Worm (Caenorhabditis elegans) whole organism, young adult: ENCODE measurements around the gene D2021.4.
A peak's percentile ranks its signal among the peaks of the same experiment; 100 is the strongest.

Experiments
- B0019.2 ChIP-seq: fragments of 200-800 bp; sonication (Bioruptor generic); conservative IDR thresholded peaks from 2 replicates; pipeline ENCODE4 v1.3.6; 2022; ENCODE audit warnings: missing genetic modification reagents, missing genetic modification characterization, missing compliant biosample characterization
- B0035.1 ChIP-seq: sonication (generic microtip); optimal IDR thresholded peaks from 2 replicates; lab custom pipeline; 2016; ENCODE audit warnings: missing genetic modification characterization, mild to moderate bottlenecking, missing compliant biosample characterization, missing genotype, missing genetic modification reagents
- F22D6.2 ChIP-seq: sonication (generic microtip); optimal IDR thresholded peaks from 2 replicates; lab custom pipeline; 2016; ENCODE audit warnings: mild to moderate bottlenecking, missing genetic modification characterization, missing compliant biosample characterization
- F49E8.2 ChIP-seq: sonication (generic microtip); optimal IDR thresholded peaks from 3 replicates; lab custom pipeline; 2017; ENCODE audit warnings: missing genetic modification characterization, mild to moderate bottlenecking, missing compliant biosample characterization, antibody characterized with exemption, moderate library complexity; ENCODE audit not compliant: insufficient read depth
- K11D2.4 ChIP-seq: fragments of 200-800 bp; sonication (Bioruptor generic); IDR thresholded peaks from 2 replicates; pipeline ENCODE4 v1.3.6; 2022; ENCODE audit warnings: missing genetic modification reagents, missing genetic modification characterization, missing compliant biosample characterization
- aptf-2 ChIP-seq: fragments of 200-800 bp; sonication (Bioruptor generic); conservative IDR thresholded peaks from 2 replicates; pipeline ENCODE4 v1.3.6; 2022; ENCODE audit warnings: missing genetic modification reagents, missing genetic modification characterization, missing compliant biosample characterization
- aptf-3 ChIP-seq: fragments of 200-800 bp; sonication (Bioruptor generic); IDR thresholded peaks from 2 replicates; pipeline ENCODE4 v1.3.6; 2022; ENCODE audit warnings: missing genetic modification characterization, missing compliant biosample characterization
- atf-7 ChIP-seq: sonication (generic microtip); optimal IDR thresholded peaks from 2 replicates; lab custom pipeline; 2017; ENCODE audit warnings: mild to moderate bottlenecking, missing genetic modification characterization, missing compliant biosample characterization
- attf-5 ChIP-seq: fragments of 200-800 bp; sonication (Bioruptor generic); optimal IDR thresholded peaks from 2 replicates; lab custom pipeline; 2018; ENCODE audit warnings: mild to moderate bottlenecking, missing genetic modification characterization, missing compliant biosample characterization
- bed-2 ChIP-seq: fragments of 200-800 bp; sonication (Bioruptor generic); IDR thresholded peaks from 2 replicates; pipeline ENCODE4 v1.3.6; 2022; ENCODE audit warnings: missing genetic modification reagents, missing genetic modification characterization, missing compliant biosample characterization
- cebp-1 ChIP-seq, 2 experiments: fragments of 200-800 bp in 1 of 2; sonication (Bioruptor generic) in 1 of 2; sonication (generic microtip) in 1 of 2; IDR thresholded peaks in 1 of 2; optimal IDR thresholded peaks in 1 of 2; 2 replicates each; pipeline versions ENCODE4 v1.3.6 to Lab custom; 2017 to 2022; ENCODE audit warnings: missing compliant biosample characterization in 2 of 2, missing genetic modification characterization in 2 of 2, mild to moderate bottlenecking in 1 of 2, missing genetic modification reagents in 1 of 2, moderate library complexity in 1 of 2
- ceh-40 ChIP-seq: fragments of 200-800 bp; sonication (Bioruptor generic); IDR thresholded peaks from 2 replicates; pipeline ENCODE4 v1.3.6; 2022; ENCODE audit warnings: missing genetic modification characterization, missing compliant biosample characterization
- ceh-58 ChIP-seq: fragments of 200-800 bp; sonication (Bioruptor generic); IDR thresholded peaks from 2 replicates; pipeline ENCODE4 v1.3.6; 2022; ENCODE audit warnings: missing genetic modification characterization, missing compliant biosample characterization
- dpff-1 ChIP-seq: sonication (generic microtip); optimal IDR thresholded peaks from 2 replicates; lab custom pipeline; 2017; ENCODE audit warnings: mild to moderate bottlenecking, missing genetic modification characterization, missing compliant biosample characterization
- ets-4 ChIP-seq: fragments of 200-800 bp; sonication (Bioruptor generic); optimal IDR thresholded peaks from 2 replicates; lab custom pipeline; 2018; ENCODE audit warnings: mild to moderate bottlenecking, missing genetic modification characterization, missing compliant biosample characterization
- fkh-3 ChIP-seq: sonication (generic microtip); optimal IDR thresholded peaks from 2 replicates; lab custom pipeline; 2016; ENCODE audit warnings: mild to moderate bottlenecking, missing genetic modification characterization, missing compliant biosample characterization
- gei-17 ChIP-seq: fragments of 200-800 bp; sonication (Bioruptor generic); optimal IDR thresholded peaks from 2 replicates; lab custom pipeline; 2018; ENCODE audit warnings: mild to moderate bottlenecking, missing genetic modification characterization, missing compliant biosample characterization
- lag-1 ChIP-seq: fragments of 200-800 bp; sonication (Bioruptor generic); IDR thresholded peaks from 2 replicates; pipeline ENCODE4 v1.3.6; 2022; ENCODE audit warnings: missing genetic modification reagents, missing genetic modification characterization, missing compliant biosample characterization
- lir-1 ChIP-seq: fragments of 200-800 bp; sonication (Bioruptor generic); conservative IDR thresholded peaks from 2 replicates; pipeline ENCODE4 v1.3.6; 2022; ENCODE audit warnings: missing genetic modification reagents, missing genetic modification characterization, missing compliant biosample characterization
- lsl-1 ChIP-seq: fragments of 200-800 bp; sonication (Bioruptor generic); optimal IDR thresholded peaks from 2 replicates; lab custom pipeline; 2018; ENCODE audit warnings: mild to moderate bottlenecking, missing genetic modification characterization, moderate library complexity, missing compliant biosample characterization
- lsy-27 ChIP-seq: sonication (generic microtip); optimal IDR thresholded peaks from 2 replicates; lab custom pipeline; 2017; ENCODE audit warnings: missing genetic modification characterization, mild to moderate bottlenecking, missing compliant biosample characterization, antibody characterized with exemption, missing genotype, borderline replicate concordance; ENCODE audit not compliant: insufficient read depth
- madf-3 ChIP-seq: fragments of 200-800 bp; sonication (Bioruptor generic); IDR thresholded peaks from 2 replicates; pipeline ENCODE4 v1.3.6; 2022; ENCODE audit warnings: missing genetic modification reagents, missing genetic modification characterization, missing compliant biosample characterization
- madf-6 ChIP-seq: fragments of 200-800 bp; sonication (Bioruptor generic); IDR thresholded peaks from 2 replicates; pipeline ENCODE4 v1.3.6; 2022; ENCODE audit warnings: missing genetic modification reagents, missing genetic modification characterization, missing compliant biosample characterization
- mcd-1 ChIP-seq: fragments of 200-800 bp; sonication (Bioruptor generic); IDR thresholded peaks from 2 replicates; pipeline ENCODE4 v1.3.6; 2022; ENCODE audit warnings: missing genetic modification reagents, missing genetic modification characterization, missing compliant biosample characterization
- mel-28 ChIP-seq: sonication (generic microtip); optimal IDR thresholded peaks from 2 replicates; lab custom pipeline; 2016; ENCODE audit warnings: borderline replicate concordance, mild to moderate bottlenecking, missing genetic modification characterization, missing compliant biosample characterization
- nfya-1 ChIP-seq: sonication (generic microtip); optimal IDR thresholded peaks from 2 replicates; lab custom pipeline; 2017; ENCODE audit warnings: antibody characterized with exemption, missing compliant biosample characterization, missing genetic modification characterization, borderline replicate concordance; ENCODE audit not compliant: insufficient read depth
- nfyb-1 ChIP-seq: fragments of 200-800 bp; sonication (Bioruptor generic); IDR thresholded peaks from 2 replicates; pipeline ENCODE4 v1.3.6; 2022; ENCODE audit warnings: missing genetic modification reagents, missing genetic modification characterization, missing compliant biosample characterization
- nhr-120 ChIP-seq: fragments of 200-800 bp; sonication (Bioruptor generic); IDR thresholded peaks from 2 replicates; pipeline ENCODE4 v1.3.6; 2022; ENCODE audit warnings: missing genetic modification characterization, missing compliant biosample characterization
- nhr-80 ChIP-seq: sonication (generic microtip); optimal IDR thresholded peaks from 2 replicates; lab custom pipeline; 2016; ENCODE audit warnings: missing genetic modification characterization, missing compliant biosample characterization
- somi-1 ChIP-seq: fragments of 200-800 bp; sonication (Bioruptor generic); optimal IDR thresholded peaks from 2 replicates; lab custom pipeline; 2018; ENCODE audit warnings: mild to moderate bottlenecking, missing genetic modification characterization, missing compliant biosample characterization
- unc-62 ChIP-seq: fragments of 150-350 bp; optimal IDR thresholded peaks from 2 replicates; lab custom pipeline; 2014; ENCODE audit warnings: missing biosample characterization, missing genetic modification reagents, missing genetic modification characterization
- zim-3 ChIP-seq: sonication (generic microtip); optimal IDR thresholded peaks from 2 replicates; lab custom pipeline; 2017; ENCODE audit warnings: mild to moderate bottlenecking, missing genetic modification characterization, moderate library complexity, missing compliant biosample characterization
- ztf-3 ChIP-seq: fragments of 200-800 bp; sonication (Bioruptor generic); optimal IDR thresholded peaks from 2 replicates; lab custom pipeline; 2018; ENCODE audit warnings: mild to moderate bottlenecking, missing genetic modification characterization, missing compliant biosample characterization

Gene D2021.4

DNA sequence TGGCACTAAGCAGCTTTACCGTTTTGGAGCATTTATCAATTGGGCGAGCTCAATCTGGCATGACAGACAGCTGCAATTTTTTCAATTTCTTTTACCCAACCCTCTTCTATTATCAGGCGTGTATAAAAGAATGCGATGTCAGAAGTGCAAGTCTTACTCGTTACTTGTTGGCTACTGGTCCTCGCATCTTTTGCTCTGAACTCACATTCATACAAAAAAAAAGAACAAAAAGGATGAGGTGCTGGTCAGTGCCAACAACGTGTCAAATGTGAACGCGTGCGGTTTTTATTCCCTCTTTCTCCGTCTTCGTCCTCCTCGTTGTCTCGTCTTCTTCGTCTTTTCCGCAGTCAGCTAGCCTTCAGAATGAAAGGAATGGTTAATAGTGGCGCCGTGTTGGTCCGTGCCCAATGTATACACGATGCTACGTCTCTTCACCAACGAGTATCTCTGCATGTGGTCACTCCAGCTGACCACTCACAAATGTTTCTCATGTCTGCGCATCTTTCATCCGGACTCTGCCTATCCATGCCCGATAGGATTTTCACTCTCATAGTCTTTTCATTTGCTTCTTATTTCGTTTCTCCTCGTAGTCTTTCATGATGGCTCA is 17.0 kb upstream of the D2021.4 start:
- TF ChIP-seq dpff-1 (tag; lab: Kevin White, UChicago) = no peak
- TF ChIP-seq lag-1 (GFP tag; lab: Robert Waterston, UW) = no peak
- TF ChIP-seq ceh-58 (GFP tag; lab: Robert Waterston, UW) = no peak
- TF ChIP-seq aptf-2 = no peak
- no peak for TF ChIP-seq B0019.2 (GFP tag; lab: Robert Waterston, UW)
- 0 out of 2 replicates have a peak, but pooled peaks have one; percentile 42 for TF ChIP-seq nfyb-1 (GFP tag; lab: Robert Waterston, UW)
- TF ChIP-seq mcd-1 (GFP tag; lab: Robert Waterston, UW) = no peak
- TF ChIP-seq B0035.1 = no peak

DNA sequence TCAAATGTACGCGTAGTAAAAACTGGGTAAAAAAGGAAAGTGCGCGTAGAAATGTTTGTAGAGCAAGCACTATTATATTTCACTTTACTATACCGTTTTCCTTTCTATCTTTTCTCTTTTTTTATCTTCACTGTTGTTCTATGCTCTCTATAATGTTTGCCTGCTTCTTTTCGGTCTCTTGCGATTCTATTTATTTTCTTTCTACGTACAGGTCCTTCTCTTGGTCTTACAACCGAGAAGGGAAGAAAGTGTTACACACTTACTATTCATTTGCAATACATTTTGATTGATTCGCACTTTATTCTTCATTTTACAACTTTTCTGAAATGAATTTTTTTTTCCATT is 15.6 kb upstream of the D2021.4 start:
- no peak for TF ChIP-seq bed-2 (GFP tag; lab: Robert Waterston, UW)
- TF ChIP-seq gei-17 (GFP tag; lab: Kevin White, UChicago) = no peak
- TF ChIP-seq lsl-1 (GFP tag; lab: Kevin White, UChicago) = no peak
- TF ChIP-seq B0019.2 (GFP tag; lab: Robert Waterston, UW) = no peak
- no peak for TF ChIP-seq lsy-27 (tag; lab: Kevin White, UChicago)
- TF ChIP-seq ceh-40 (GFP tag; lab: Robert Waterston, UW) = no peak
- no peak for TF ChIP-seq K11D2.4 (GFP tag; lab: Robert Waterston, UW)
- TF ChIP-seq F22D6.2 (tag; lab: Kevin White, UChicago) = no peak
- no peak for TF ChIP-seq ets-4 (GFP tag; lab: Kevin White, UChicago)
- TF ChIP-seq cebp-1 (GFP tag; IDR thresholded peaks at IDR 0.05; lab: Robert Waterston, UW) = no peak
- no peak for TF ChIP-seq cebp-1 (tag; optimal IDR thresholded peaks at IDR 0.05; lab: Kevin White, UChicago)
- TF ChIP-seq F49E8.2 (tag; lab: Kevin White, UChicago) = no peak
- TF ChIP-seq lir-1 (GFP tag; lab: Robert Waterston, UW) = no peak
- TF ChIP-seq atf-7 = no peak
- TF ChIP-seq fkh-3 (tag; lab: Kevin White, UChicago) = no peak
- TF ChIP-seq nhr-120 (GFP tag; lab: Robert Waterston, UW) = no peak

DNA sequence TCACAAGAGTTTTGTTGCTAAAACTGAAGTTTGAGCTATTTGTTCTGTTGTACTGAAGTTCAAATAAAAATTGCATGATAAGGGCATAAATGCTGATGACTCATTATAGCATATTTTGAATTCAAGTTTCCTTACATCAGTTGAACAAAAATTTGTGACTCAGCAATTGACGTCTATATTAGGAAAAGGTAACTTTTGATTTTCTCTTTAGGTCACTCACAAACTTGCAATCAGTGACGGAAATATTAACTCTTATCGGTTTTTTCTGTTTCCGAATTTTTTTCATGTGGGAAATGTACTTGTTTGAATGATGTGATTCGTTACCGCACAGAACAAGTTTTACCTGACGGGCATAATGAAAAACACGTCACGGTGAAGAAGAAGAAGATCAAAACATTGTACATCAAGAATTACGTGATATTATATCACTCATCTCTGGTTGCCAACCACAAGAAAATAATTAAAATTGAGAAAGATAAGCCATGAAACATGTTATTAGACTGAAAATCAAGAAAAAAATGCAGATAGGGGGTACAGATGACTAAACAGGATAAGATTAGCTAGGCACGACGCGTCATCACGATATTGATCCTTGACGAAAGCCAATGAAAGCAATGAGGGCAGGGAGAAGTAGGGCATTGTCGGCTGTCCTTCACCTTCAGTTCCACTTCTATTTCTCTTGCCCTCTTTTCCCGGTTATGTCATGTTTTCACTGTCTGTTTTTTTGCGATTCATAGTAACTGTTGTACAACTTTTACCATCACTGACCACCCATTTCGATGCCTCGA is 15.0 kb upstream of the D2021.4 start:
- no peak for TF ChIP-seq madf-3 (GFP tag; lab: Robert Waterston, UW)
- no peak for TF ChIP-seq mel-28 (tag; lab: Kevin White, UChicago)
- no peak for TF ChIP-seq madf-6 (GFP tag; lab: Robert Waterston, UW)
- TF ChIP-seq nhr-80 = peak; percentile 60

DNA sequence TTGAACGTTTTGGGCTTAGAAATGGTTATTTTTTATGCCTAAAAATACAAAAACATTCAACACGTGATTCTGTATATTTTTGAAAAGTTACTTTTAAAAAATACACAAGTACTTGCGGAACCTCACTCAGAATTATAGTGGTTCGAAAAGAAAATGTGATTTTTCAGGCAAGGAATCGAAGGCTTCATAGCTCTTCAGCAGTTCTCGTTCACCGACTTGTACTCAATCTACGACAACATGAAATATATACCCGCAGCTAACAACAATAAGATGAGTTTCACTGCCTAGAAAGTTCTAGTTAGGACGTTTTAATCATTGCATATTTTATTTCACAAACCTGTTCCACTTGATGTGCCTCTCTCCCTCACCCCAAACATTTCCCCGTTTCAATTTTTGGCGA is 13.7 kb upstream of the D2021.4 start:
- TF ChIP-seq attf-5 (GFP tag; lab: Kevin White, UChicago) = no peak
- no peak for TF ChIP-seq atf-7
- no peak for TF ChIP-seq aptf-3 (GFP tag; lab: Robert Waterston, UW)
- no peak for TF ChIP-seq unc-62 (GFP tag; lab: Kevin White, UChicago)
- no peak for TF ChIP-seq zim-3 (tag; lab: Kevin White, UChicago)
- TF ChIP-seq nfya-1 (tag; lab: Kevin White, UChicago) = no peak
- TF ChIP-seq somi-1 (GFP tag; lab: Kevin White, UChicago) = no peak
- TF ChIP-seq mcd-1 (GFP tag; lab: Robert Waterston, UW) = no peak
- TF ChIP-seq ztf-3 (GFP tag; lab: Kevin White, UChicago) = no peak
- TF ChIP-seq, all 124 proteins: peak for 0
